Worm (Caenorhabditis elegans) whole organism, L1 larva: ENCODE results near the gene ndx-6.

Experiments
- C04F5.9 ChIP-seq: sonication (generic microtip); optimal IDR thresholded peaks from 2 replicates; lab custom pipeline; 2016; ENCODE audit warnings: missing genetic modification characterization, missing compliant biosample characterization
- C16A3.4 ChIP-seq: fragments of 150-350 bp; optimal IDR thresholded peaks from 2 replicates; lab custom pipeline; 2014; ENCODE audit warnings: missing biosample characterization, missing genetic modification characterization
- F16B12.6 ChIP-seq: fragments of 150-350 bp; optimal IDR thresholded peaks from 2 replicates; lab custom pipeline; 2014; ENCODE audit warnings: missing biosample characterization, missing genetic modification characterization
- Y116A8C.19 ChIP-seq: sonication (generic microtip); optimal IDR thresholded peaks from 2 replicates; lab custom pipeline; 2016; ENCODE audit warnings: missing compliant biosample characterization, missing genetic modification characterization, borderline replicate concordance
- alr-1 ChIP-seq: fragments of 200-800 bp; sonication (Bioruptor generic); optimal IDR thresholded peaks from 2 replicates; lab custom pipeline; 2018; ENCODE audit warnings: borderline replicate concordance, mild to moderate bottlenecking, missing genetic modification characterization, missing compliant biosample characterization
- blmp-1 ChIP-seq: fragments of 150-350 bp; optimal IDR thresholded peaks from 2 replicates; lab custom pipeline; 2014; ENCODE audit warnings: missing biosample characterization, missing genetic modification characterization
- ceh-63 ChIP-seq: fragments of 200-800 bp; sonication (Bioruptor generic); optimal IDR thresholded peaks from 2 replicates; lab custom pipeline; 2018; ENCODE audit warnings: mild to moderate bottlenecking, missing genetic modification characterization, missing compliant biosample characterization
- ceh-82 ChIP-seq, 3 experiments: fragments of 150-350 bp in 1 of 3; sonication (generic microtip) in 2 of 3; optimal IDR thresholded peaks; 2 replicates each; lab custom pipeline; 2014 to 2017; ENCODE audit warnings: missing biosample characterization in 3 of 3, missing genetic modification characterization in 3 of 3
- ceh-90 ChIP-seq: sonication (generic microtip); optimal IDR thresholded peaks from 2 replicates; lab custom pipeline; 2016; ENCODE audit warnings: missing genetic modification characterization, missing compliant biosample characterization
- dpl-1 ChIP-seq, 3 experiments: fragments of 150-350 bp in 2 of 3; sonication (generic microtip) in 1 of 3; optimal IDR thresholded peaks; 2 replicates each; lab custom pipeline; 2014 to 2017; ENCODE audit warnings: missing biosample characterization in 3 of 3, missing genetic modification characterization in 3 of 3, missing genetic modification reagents in 3 of 3
- dsc-1 ChIP-seq: sonication (generic microtip); optimal IDR thresholded peaks from 2 replicates; lab custom pipeline; 2016; ENCODE audit warnings: mild to moderate bottlenecking, missing genetic modification characterization, missing compliant biosample characterization
- efl-1 ChIP-seq, 4 experiments: fragments of 150-350 bp; optimal IDR thresholded peaks in 3 of 4; peaks in 1 of 4; 1 replicate in 1 of 4; 2 replicates in 3 of 4; lab custom pipeline; 2014; ENCODE audit warnings: missing biosample characterization in 2 of 4, missing genetic modification characterization in 2 of 4, missing genetic modification reagents in 2 of 4
- efl-3 ChIP-seq: fragments of 200-800 bp; sonication (Bioruptor generic); optimal IDR thresholded peaks from 2 replicates; lab custom pipeline; 2018; ENCODE audit warnings: mild to moderate bottlenecking, missing genetic modification characterization, missing compliant biosample characterization
- elt-3 ChIP-seq, 6 experiments: fragments of 150-350 bp in 1 of 6; sonication (generic microtip); optimal IDR thresholded peaks; 2 replicates each; lab custom pipeline; 2017 to 2018; ENCODE audit warnings: missing biosample characterization in 6 of 6, missing genetic modification characterization in 6 of 6, inconsistent platforms in 1 of 6
- fkh-8 ChIP-seq: sonication (generic microtip); optimal IDR thresholded peaks from 2 replicates; lab custom pipeline; 2016; ENCODE audit warnings: mild to moderate bottlenecking, missing genetic modification characterization, missing compliant biosample characterization
- fos-1 ChIP-seq: fragments of 150-350 bp; optimal IDR thresholded peaks from 2 replicates; lab custom pipeline; 2014; ENCODE audit warnings: missing biosample characterization, missing genetic modification characterization
- grh-1 ChIP-seq: fragments of 200-800 bp; sonication (Bioruptor generic); IDR thresholded peaks from 2 replicates; pipeline ENCODE4 v1.3.6; 2022; ENCODE audit warnings: missing genetic modification reagents, missing genetic modification characterization, missing compliant biosample characterization
- hlh-17 ChIP-seq: fragments of 200-800 bp; sonication (Bioruptor generic); optimal IDR thresholded peaks from 2 replicates; lab custom pipeline; 2018; ENCODE audit warnings: missing genetic modification characterization, mild to moderate bottlenecking, missing compliant biosample characterization, moderate library complexity, borderline replicate concordance
- lin-13 ChIP-seq: fragments of 150-350 bp; optimal IDR thresholded peaks from 2 replicates; lab custom pipeline; 2014; ENCODE audit warnings: missing biosample characterization, missing genetic modification reagents, missing genetic modification characterization
- lin-14 ChIP-seq: fragments of 200-800 bp; sonication (Bioruptor generic); optimal IDR thresholded peaks from 2 replicates; lab custom pipeline; 2018; ENCODE audit warnings: mild to moderate bottlenecking, missing genetic modification characterization, moderate library complexity, missing compliant biosample characterization
- lin-35 ChIP-seq, 2 experiments: fragments of 150-350 bp; optimal IDR thresholded peaks; 2 replicates each; lab custom pipeline; 2014; ENCODE audit warnings: missing biosample characterization in 2 of 2, missing genetic modification characterization in 2 of 2, missing genetic modification reagents in 2 of 2
- lin-39 ChIP-seq: fragments of 150-350 bp; optimal IDR thresholded peaks from 2 replicates; lab custom pipeline; 2014; ENCODE audit warnings: missing biosample characterization, missing genetic modification reagents, missing genetic modification characterization
- lsy-2 ChIP-seq, 2 experiments: fragments of 150-350 bp; optimal IDR thresholded peaks; 2 replicates each; lab custom pipeline; 2014; ENCODE audit warnings: missing biosample characterization in 2 of 2, missing genetic modification characterization in 2 of 2
- nhr-20 ChIP-seq: sonication (generic microtip); optimal IDR thresholded peaks from 2 replicates; lab custom pipeline; 2016; ENCODE audit warnings: mild to moderate bottlenecking, missing genetic modification characterization, missing compliant biosample characterization
- nhr-28 ChIP-seq: fragments of 150-350 bp; optimal IDR thresholded peaks from 2 replicates; lab custom pipeline; 2014; ENCODE audit warnings: missing biosample characterization, missing genetic modification characterization
- nhr-47 ChIP-seq: sonication (generic microtip); optimal IDR thresholded peaks from 2 replicates; lab custom pipeline; 2016; ENCODE audit warnings: mild to moderate bottlenecking, missing genetic modification characterization, moderate library complexity, missing compliant biosample characterization
- nhr-71 ChIP-seq: sonication (generic microtip); optimal IDR thresholded peaks from 2 replicates; lab custom pipeline; 2016; ENCODE audit warnings: mild to moderate bottlenecking, missing genetic modification characterization, moderate library complexity, missing compliant biosample characterization
- nhr-90 ChIP-seq: sonication (generic microtip); optimal IDR thresholded peaks from 2 replicates; lab custom pipeline; 2016; ENCODE audit warnings: mild to moderate bottlenecking, missing genetic modification characterization, missing compliant biosample characterization; ENCODE audit not compliant: poor library complexity
- pag-3 ChIP-seq: sonication (generic microtip); optimal IDR thresholded peaks from 2 replicates; lab custom pipeline; 2017; ENCODE audit warnings: missing genetic modification characterization, mild to moderate bottlenecking, missing compliant biosample characterization, antibody characterized with exemption, borderline replicate concordance; ENCODE audit not compliant: insufficient read depth
- rnt-1 ChIP-seq: sonication (generic microtip); optimal IDR thresholded peaks from 2 replicates; lab custom pipeline; 2016; ENCODE audit warnings: mild to moderate bottlenecking, missing genetic modification characterization, moderate library complexity, missing compliant biosample characterization
- skn-1 ChIP-seq: fragments of 150-350 bp; optimal IDR thresholded peaks from 2 replicates; lab custom pipeline; 2014; ENCODE audit warnings: missing biosample characterization, missing genetic modification characterization
- snpc-4 ChIP-seq: fragments of 150-350 bp; optimal IDR thresholded peaks from 2 replicates; lab custom pipeline; 2014; ENCODE audit warnings: missing biosample characterization, missing genetic modification characterization
- swsn-7 ChIP-seq: sonication (generic microtip); optimal IDR thresholded peaks from 2 replicates; lab custom pipeline; 2016; ENCODE audit warnings: missing genetic modification characterization, missing compliant biosample characterization
- unc-130 ChIP-seq: fragments of 150-350 bp; optimal IDR thresholded peaks from 2 replicates; lab custom pipeline; 2017; ENCODE audit warnings: missing biosample characterization, missing genetic modification characterization, inconsistent platforms
- xbp-1 ChIP-seq: sonication (generic microtip); optimal IDR thresholded peaks from 2 replicates; lab custom pipeline; 2016; ENCODE audit warnings: missing genetic modification characterization, missing compliant biosample characterization
- zag-1 ChIP-seq: fragments of 150-350 bp; optimal IDR thresholded peaks from 2 replicates; lab custom pipeline; 2014; ENCODE audit warnings: missing biosample characterization, missing genetic modification characterization
- zip-4 ChIP-seq: fragments of 200-800 bp; sonication (Bioruptor generic); optimal IDR thresholded peaks from 2 replicates; lab custom pipeline; 2018; ENCODE audit warnings: mild to moderate bottlenecking, missing genetic modification characterization, moderate library complexity, missing compliant biosample characterization
- ztf-11 ChIP-seq, 2 experiments: sonication (generic microtip); optimal IDR thresholded peaks; 2 replicates each; lab custom pipeline; 2016 to 2017; ENCODE audit warnings: missing genetic modification characterization in 2 of 2, missing biosample characterization in 1 of 2, missing compliant biosample characterization in 1 of 2

Gene ndx-6

ce11 chrII:5433069-5433468 is 43.4 kb upstream of the ndx-6 start, which contains the start of gene srx-114:
Gene srx-114, minus strand, starts transcription at chrII:5433169.
- TF ChIP-seq lin-39 (tag; lab: Kevin White, UChicago) (no peak), dsc-1 (tag; lab: Kevin White, UChicago) (no peak), swsn-7 (tag; lab: Kevin White, UChicago) (no peak), snpc-4 (tag; lab: Kevin White, UChicago) (no peak), fos-1 (no peak), grh-1 (GFP tag; lab: Robert Waterston, UW) (no peak), alr-1 (tag; lab: Kevin White, UChicago) (no peak), ceh-90 (no peak), fkh-8 (tag; lab: Kevin White, UChicago) (no peak)

ce11 chrII:5429522-5430257 is 40.0 kb upstream of the ndx-6 start, which contains the start of the genes F07F6.4 and F07F6.2:
Gene F07F6.4, minus strand, starts transcription at chrII:5429572.
Gene F07F6.2, plus strand, starts transcription at chrII:5430207.
- TF ChIP-seq nhr-28 (no peak), ceh-63 (GFP tag; lab: Kevin White, UChicago) (no peak), nhr-71 (peak; percentile 32), nhr-20 (tag; lab: Kevin White, UChicago) (no peak), F16B12.6 (tag; lab: Kevin White, UChicago) (peak; percentile 92), blmp-1 (tag; lab: Kevin White, UChicago) (peak; percentile 34), lin-35 (GFP tag; optimal IDR thresholded peaks at IDR 0.05; lab: Kevin White, UChicago) (peak; percentile 44 to 63), zip-4 (GFP tag; lab: Kevin White, UChicago) (no peak), C04F5.9 (tag; lab: Kevin White, UChicago) (no peak), efl-1 (optimal IDR thresholded peaks at IDR 0.05; lab: Kevin White, UChicago) (peak; percentile 40 to 55), efl-1 (GFP tag; optimal IDR thresholded peaks at IDR 0.05 in 1 of 2; lab: Kevin White, UChicago) (peak; percentile 56 to 89), rnt-1 (tag; lab: Kevin White, UChicago) (peak; percentile 20), C16A3.4 (tag; lab: Kevin White, UChicago) (no peak), hlh-17 (GFP tag; lab: Kevin White, UChicago) (no peak), Y116A8C.19 (tag; lab: Kevin White, UChicago) (no peak), lin-13 (no peak), pag-3 (tag; lab: Kevin White, UChicago) (no peak), xbp-1 (tag; lab: Kevin White, UChicago) (peak; percentile 68), elt-3 (tag; optimal IDR thresholded peaks at IDR 0.05; lab: Kevin White, UChicago) (no peak), lin-14 (no peak), ceh-90 (no peak), nhr-90 (tag; lab: Kevin White, UChicago) (no peak), nhr-47 (tag; lab: Kevin White, UChicago) (peak; percentile 2), unc-130 (tag; lab: Kevin White, UChicago) (peak; percentile 53), ztf-11 (tag; optimal IDR thresholded peaks at IDR 0.05; lab: Kevin White, UChicago) (no peak), dpl-1 (GFP tag; optimal IDR thresholded peaks at IDR 0.05; lab: Kevin White, UChicago) (peak; percentile 30 to 64 (median 42)), efl-3 (GFP tag; lab: Kevin White, UChicago) (no peak), zag-1 (tag; lab: Kevin White, UChicago) (no peak), lsy-2 (tag; optimal IDR thresholded peaks at IDR 0.05; lab: Kevin White, UChicago) (peak in 1 of 2 experiments; percentile 15), skn-1 (tag; lab: Kevin White, UChicago) (peak; percentile 19), ceh-82 (tag; optimal IDR thresholded peaks at IDR 0.05; lab: Kevin White, UChicago) (peak in 1 of 3 experiments; percentile 31)
